Fruit fly (Drosophila melanogaster): Measurements from ENCODE around the gene CG7024.

DNA sequence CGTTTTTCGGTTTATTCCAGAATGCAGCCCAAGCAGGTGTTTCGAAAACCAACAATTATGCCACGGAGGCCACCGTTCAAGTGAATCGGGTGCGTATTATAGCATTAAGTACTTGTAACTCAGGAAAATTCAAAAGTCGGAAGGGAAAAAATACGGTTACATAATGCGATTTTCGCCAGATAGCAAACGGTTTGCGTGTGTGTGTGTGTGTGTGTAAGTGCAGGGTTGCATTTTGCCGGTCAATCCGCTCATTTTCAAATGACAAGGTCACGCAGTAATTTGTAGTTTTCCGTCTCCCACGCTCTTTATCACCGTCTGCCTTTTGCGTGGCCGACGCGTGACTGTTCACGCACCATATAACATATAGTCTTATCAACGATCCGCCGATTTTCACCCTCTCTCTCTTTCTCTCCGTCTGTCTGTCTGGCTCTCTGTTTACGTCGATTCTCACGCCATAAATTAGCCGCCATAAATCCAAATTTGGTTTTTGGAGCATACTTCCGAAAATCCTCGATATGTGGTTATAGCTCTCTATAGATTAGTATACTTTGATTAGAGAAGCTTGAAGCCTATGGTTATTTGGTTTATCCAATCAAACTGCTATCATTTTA lies 2.2 kb upstream of the CG7024 start:
- TF ChIP-seq oc (tag; optimal IDR thresholded peaks at IDR 0.05) (no peak), CG10321 (GFP tag; IDR thresholded peaks at IDR 0.05) (no peak), croc (GFP tag; conservative IDR thresholded peaks at IDR 0.05) (no peak), ap (GFP tag; IDR thresholded peaks at IDR 0.05) (no peak), hbn (GFP tag; IDR thresholded peaks at IDR 0.05; ENCODE audit: partially characterized antibody) (no peak), CG12236 (GFP tag; optimal IDR thresholded peaks at IDR 0.05) (no peak), CG1233 (GFP tag; optimal IDR thresholded peaks at IDR 0.05) (no peak), CG9437 (GFP tag; optimal IDR thresholded peaks at IDR 0.05) (no peak), vvl (GFP tag; IDR thresholded peaks at IDR 0.05) (no peak), usp (GFP tag; optimal IDR thresholded peaks at IDR 0.05) (no peak)

All from whole organism, embryonic.